Fruit fly (Drosophila melanogaster) whole organism: Measurements from ENCODE around the gene Tsen2.

Experiments used
- pan ChIP-seq: fragments of >200 bp; optimal IDR thresholded peaks from 2 replicates; lab custom pipeline; 2017
- psq ChIP-seq: fragments of >200 bp; optimal IDR thresholded peaks from 2 replicates; lab custom pipeline; 2017
- usp ChIP-seq: fragments of >200 bp; optimal IDR thresholded peaks from 2 replicates; lab custom pipeline; 2017; ENCODE audit warnings: missing biosample characterization, missing genetic modification characterization, mixed read lengths

DNA sequence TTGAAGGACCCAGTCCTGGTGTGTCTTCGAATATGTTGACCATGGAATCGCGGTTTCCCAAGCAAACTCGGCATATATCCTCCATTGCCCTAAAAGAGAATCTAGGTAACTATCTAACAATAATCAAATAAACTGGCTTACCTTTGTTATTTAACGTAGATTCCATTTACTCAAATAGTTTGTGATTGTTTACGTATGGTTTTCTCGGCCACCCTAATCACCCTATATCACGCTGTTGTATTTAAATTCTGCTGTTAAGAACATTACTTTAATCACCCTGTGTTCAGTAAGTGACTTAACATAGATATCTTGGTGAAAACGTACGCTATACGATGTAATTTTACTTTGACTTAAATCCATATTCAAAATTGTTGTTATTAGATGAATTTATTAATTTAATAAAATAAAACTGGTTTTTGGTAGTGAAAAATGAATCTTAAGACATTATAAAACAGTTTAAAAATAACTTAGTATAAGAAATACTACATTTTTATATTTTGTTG is 26.5 kb upstream of the Tsen2 start:
- TF ChIP-seq pan (lab: Kevin White, UChicago) (no peak), usp (GFP tag; lab: Kevin White, UChicago) (no peak), psq (lab: Kevin White, UChicago) (no peak)
